Fruit fly (Drosophila melanogaster) whole organism, wandering third instar larva: ENCODE measurements around the gene Cdc6.
A peak's percentile ranks its signal among the peaks of the same experiment; 100 is the strongest.

Experiments used
- CG9705 ChIP-seq: fragments of 200-800 bp; sonication (Bioruptor generic); optimal IDR thresholded peaks from 2 replicates; lab custom pipeline; 2018; ENCODE audit warnings: missing biosample characterization, mild to moderate bottlenecking, missing genetic modification characterization
- Dfd ChIP-seq: fragments of >200 bp; optimal IDR thresholded peaks from 2 replicates; lab custom pipeline; 2017; ENCODE audit warnings: missing biosample characterization, missing genetic modification characterization
- Hr83 ChIP-seq: fragments of 200-300 bp; sonication (Bioruptor generic); optimal IDR thresholded peaks from 2 replicates; lab custom pipeline; 2016; ENCODE audit warnings: missing biosample characterization, mild to moderate bottlenecking, missing genetic modification characterization, moderate library complexity; ENCODE audit not compliant: poor library complexity, severe bottlenecking
- Jra ChIP-seq: sonication (Bioruptor generic); optimal IDR thresholded peaks from 2 replicates; lab custom pipeline; 2016; ENCODE audit warnings: missing biosample characterization, missing genetic modification characterization
- Myc ChIP-seq: fragments of >200 bp; optimal IDR thresholded peaks from 2 replicates; lab custom pipeline; 2017
- fru ChIP-seq: fragments of 200-800 bp; sonication (Bioruptor generic); optimal IDR thresholded peaks from 3 replicates; lab custom pipeline; 2016; ENCODE audit warnings: missing biosample characterization, mild to moderate bottlenecking, missing genetic modification characterization
- h ChIP-seq: fragments of 200-800 bp; sonication (Bioruptor generic); optimal IDR thresholded peaks from 3 replicates; lab custom pipeline; 2016; ENCODE audit warnings: missing biosample characterization, mild to moderate bottlenecking, missing genetic modification characterization
- psq ChIP-seq: fragments of 200-800 bp; sonication (Bioruptor generic); optimal IDR thresholded peaks from 3 replicates; lab custom pipeline; 2017; ENCODE audit warnings: missing biosample characterization, mild to moderate bottlenecking, missing genetic modification characterization, moderate library complexity
- usp ChIP-seq: fragments of >200 bp; optimal IDR thresholded peaks from 2 replicates; lab custom pipeline; 2017; ENCODE audit warnings: missing biosample characterization, missing genetic modification characterization

DNA sequence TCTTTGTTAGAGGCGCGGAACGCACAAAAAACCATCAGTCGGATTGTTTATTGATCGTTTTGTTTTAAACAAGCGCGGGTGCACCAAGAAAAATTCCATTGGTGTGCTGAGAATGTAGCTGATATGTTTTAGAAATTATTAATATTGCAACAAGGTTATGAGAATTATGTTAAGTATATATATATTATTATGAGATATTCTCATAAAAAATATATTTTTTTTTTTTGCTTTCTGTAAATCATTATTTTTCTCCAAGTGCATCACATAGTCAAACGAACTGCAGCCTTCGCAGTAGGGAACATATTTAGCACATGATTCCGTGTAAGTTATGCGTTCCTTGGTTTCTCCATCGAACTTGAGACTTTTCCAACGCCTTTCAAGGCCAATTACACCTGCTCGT is 4.9 kb downstream of the Cdc6 start:
- TF ChIP-seq Jra (GFP tag; lab: Kevin White, UChicago): no peak
- no peak for TF ChIP-seq Dfd
- no peak for TF ChIP-seq fru (GFP tag; lab: Kevin White, UChicago)
- no peak for TF ChIP-seq usp (GFP tag; lab: Kevin White, UChicago)
- no peak for TF ChIP-seq Myc
- no peak for TF ChIP-seq psq (GFP tag; lab: Kevin White, UChicago)
- TF ChIP-seq CG9705 (GFP tag; lab: Kevin White, UChicago): peak; percentile 4
- TF ChIP-seq h (GFP tag; lab: Kevin White, UChicago): no peak
- no peak for TF ChIP-seq Hr83
